Worm (Caenorhabditis elegans) whole organism, young adult: ENCODE data around the gene best-22.

Source experiments
- D2030.7 ChIP-seq: fragments of 200-800 bp; sonication (Bioruptor generic); IDR thresholded peaks from 2 replicates; pipeline ENCODE4 v1.3.6; 2022; ENCODE audit warnings: missing genetic modification reagents, missing genetic modification characterization, missing compliant biosample characterization
- F33H1.4 ChIP-seq: fragments of 200-800 bp; sonication (Bioruptor generic); IDR thresholded peaks from 2 replicates; pipeline ENCODE4 v1.3.6; 2022; ENCODE audit warnings: missing genetic modification reagents, missing genetic modification characterization, missing compliant biosample characterization
- F49E8.2 ChIP-seq: sonication (generic microtip); optimal IDR thresholded peaks from 3 replicates; lab custom pipeline; 2017; ENCODE audit warnings: missing genetic modification characterization, mild to moderate bottlenecking, missing compliant biosample characterization, antibody characterized with exemption, moderate library complexity; ENCODE audit not compliant: insufficient read depth
- F52B5.7 ChIP-seq: sonication (generic microtip); optimal IDR thresholded peaks from 2 replicates; lab custom pipeline; 2016; ENCODE audit warnings: mild to moderate bottlenecking, missing genetic modification characterization, missing compliant biosample characterization
- F55B11.4 ChIP-seq: sonication (generic microtip); optimal IDR thresholded peaks from 2 replicates; lab custom pipeline; 2016; ENCODE audit warnings: missing compliant biosample characterization, missing genetic modification characterization, borderline replicate concordance; ENCODE audit not compliant: insufficient read depth
- F57C9.4 ChIP-seq: sonication (generic microtip); optimal IDR thresholded peaks from 2 replicates; lab custom pipeline; 2017; ENCODE audit warnings: mild to moderate bottlenecking, missing genetic modification characterization, missing compliant biosample characterization
- K11D2.4 ChIP-seq: fragments of 200-800 bp; sonication (Bioruptor generic); IDR thresholded peaks from 2 replicates; pipeline ENCODE4 v1.3.6; 2022; ENCODE audit warnings: missing genetic modification reagents, missing genetic modification characterization, missing compliant biosample characterization
- T07F8.4 ChIP-seq: sonication (generic microtip); optimal IDR thresholded peaks from 2 replicates; lab custom pipeline; 2016; ENCODE audit warnings: mild to moderate bottlenecking, missing genetic modification characterization, moderate library complexity, missing compliant biosample characterization
- Y53G8AR.9 ChIP-seq: fragments of 200-800 bp; sonication (Bioruptor generic); conservative IDR thresholded peaks from 2 replicates; pipeline ENCODE4 v1.3.6; 2022; ENCODE audit warnings: missing genetic modification reagents, missing genetic modification characterization, missing compliant biosample characterization
- Y56A3A.18 ChIP-seq: fragments of 200-800 bp; sonication (Bioruptor generic); IDR thresholded peaks from 2 replicates; pipeline ENCODE4 v1.3.6; 2022; ENCODE audit warnings: missing genetic modification reagents, missing genetic modification characterization, missing compliant biosample characterization
- Y95B8A.8 ChIP-seq: fragments of 200-800 bp; sonication (Bioruptor generic); IDR thresholded peaks from 2 replicates; pipeline ENCODE4 v1.3.6; 2022; ENCODE audit warnings: missing genetic modification reagents, missing genetic modification characterization, missing compliant biosample characterization
- akir-1 ChIP-seq: fragments of 200-800 bp; sonication (Bioruptor generic); optimal IDR thresholded peaks from 2 replicates; lab custom pipeline; 2018; ENCODE audit warnings: mild to moderate bottlenecking, missing genetic modification characterization, moderate library complexity, missing compliant biosample characterization
- aptf-2 ChIP-seq: fragments of 200-800 bp; sonication (Bioruptor generic); conservative IDR thresholded peaks from 2 replicates; pipeline ENCODE4 v1.3.6; 2022; ENCODE audit warnings: missing genetic modification reagents, missing genetic modification characterization, missing compliant biosample characterization
- atf-7 ChIP-seq: sonication (generic microtip); optimal IDR thresholded peaks from 2 replicates; lab custom pipeline; 2017; ENCODE audit warnings: mild to moderate bottlenecking, missing genetic modification characterization, missing compliant biosample characterization
- bed-1 ChIP-seq: fragments of 200-800 bp; sonication (Bioruptor generic); IDR thresholded peaks from 2 replicates; pipeline ENCODE4 v1.3.6; 2022; ENCODE audit warnings: missing genetic modification reagents, missing genetic modification characterization, missing compliant biosample characterization
- cebp-2 ChIP-seq: fragments of 200-800 bp; sonication (Bioruptor generic); IDR thresholded peaks from 2 replicates; pipeline ENCODE4 v1.3.6; 2022; ENCODE audit warnings: missing genetic modification characterization, missing compliant biosample characterization
- ceh-27 ChIP-seq: fragments of 200-800 bp; sonication (Bioruptor generic); optimal IDR thresholded peaks from 2 replicates; lab custom pipeline; 2018; ENCODE audit warnings: mild to moderate bottlenecking, missing genetic modification characterization, moderate library complexity, missing compliant biosample characterization
- ceh-40 ChIP-seq: fragments of 200-800 bp; sonication (Bioruptor generic); IDR thresholded peaks from 2 replicates; pipeline ENCODE4 v1.3.6; 2022; ENCODE audit warnings: missing genetic modification characterization, missing compliant biosample characterization
- ceh-79 ChIP-seq: sonication (generic microtip); optimal IDR thresholded peaks from 2 replicates; lab custom pipeline; 2017; ENCODE audit warnings: mild to moderate bottlenecking, missing genetic modification characterization, missing compliant biosample characterization
- ceh-91 ChIP-seq: fragments of 200-800 bp; sonication (Bioruptor generic); IDR thresholded peaks from 2 replicates; pipeline ENCODE4 v1.3.6; 2022; ENCODE audit warnings: missing genetic modification reagents, missing genetic modification characterization, missing compliant biosample characterization
- chd-7 ChIP-seq: sonication (generic microtip); optimal IDR thresholded peaks from 2 replicates; lab custom pipeline; 2016; ENCODE audit warnings: mild to moderate bottlenecking, missing genetic modification characterization, moderate library complexity, missing compliant biosample characterization
- die-1 ChIP-seq: sonication (generic microtip); optimal IDR thresholded peaks from 2 replicates; lab custom pipeline; 2016; ENCODE audit warnings: missing genotype, mild to moderate bottlenecking, missing genetic modification characterization, missing compliant biosample characterization
- dox-1 ChIP-seq: fragments of 200-800 bp; sonication (Bioruptor generic); IDR thresholded peaks from 2 replicates; pipeline ENCODE4 v1.3.6; 2022; ENCODE audit warnings: missing genetic modification reagents, missing genetic modification characterization, missing compliant biosample characterization
- dpl-1 ChIP-seq: fragments of 150-350 bp; optimal IDR thresholded peaks from 2 replicates; lab custom pipeline; 2014; ENCODE audit warnings: missing biosample characterization, missing genetic modification reagents, missing genetic modification characterization
- ekl-4 ChIP-seq: fragments of 200-800 bp; sonication (Bioruptor generic); IDR thresholded peaks from 2 replicates; pipeline ENCODE4 v1.3.6; 2022; ENCODE audit warnings: missing genetic modification reagents, missing genetic modification characterization, missing compliant biosample characterization
- ets-4 ChIP-seq: fragments of 200-800 bp; sonication (Bioruptor generic); optimal IDR thresholded peaks from 2 replicates; lab custom pipeline; 2018; ENCODE audit warnings: mild to moderate bottlenecking, missing genetic modification characterization, missing compliant biosample characterization
- gei-17 ChIP-seq: fragments of 200-800 bp; sonication (Bioruptor generic); optimal IDR thresholded peaks from 2 replicates; lab custom pipeline; 2018; ENCODE audit warnings: mild to moderate bottlenecking, missing genetic modification characterization, missing compliant biosample characterization
- hmg-20 ChIP-seq: fragments of 200-800 bp; sonication (Bioruptor generic); IDR thresholded peaks from 2 replicates; pipeline ENCODE4 v1.3.6; 2022; ENCODE audit warnings: missing genetic modification reagents, missing genetic modification characterization, missing compliant biosample characterization
- hsf-1 ChIP-seq: fragments of 200-800 bp; sonication (Bioruptor generic); IDR thresholded peaks from 2 replicates; pipeline ENCODE4 v1.3.6; 2022; ENCODE audit warnings: missing genetic modification reagents, missing genetic modification characterization, missing compliant biosample characterization
- madf-3 ChIP-seq: fragments of 200-800 bp; sonication (Bioruptor generic); IDR thresholded peaks from 2 replicates; pipeline ENCODE4 v1.3.6; 2022; ENCODE audit warnings: missing genetic modification reagents, missing genetic modification characterization, missing compliant biosample characterization
- madf-6 ChIP-seq: fragments of 200-800 bp; sonication (Bioruptor generic); IDR thresholded peaks from 2 replicates; pipeline ENCODE4 v1.3.6; 2022; ENCODE audit warnings: missing genetic modification reagents, missing genetic modification characterization, missing compliant biosample characterization
- mcd-1 ChIP-seq: fragments of 200-800 bp; sonication (Bioruptor generic); IDR thresholded peaks from 2 replicates; pipeline ENCODE4 v1.3.6; 2022; ENCODE audit warnings: missing genetic modification reagents, missing genetic modification characterization, missing compliant biosample characterization
- mel-28 ChIP-seq: sonication (generic microtip); optimal IDR thresholded peaks from 2 replicates; lab custom pipeline; 2016; ENCODE audit warnings: borderline replicate concordance, mild to moderate bottlenecking, missing genetic modification characterization, missing compliant biosample characterization
- nfyb-1 ChIP-seq: fragments of 200-800 bp; sonication (Bioruptor generic); IDR thresholded peaks from 2 replicates; pipeline ENCODE4 v1.3.6; 2022; ENCODE audit warnings: missing genetic modification reagents, missing genetic modification characterization, missing compliant biosample characterization
- nhr-120 ChIP-seq: fragments of 200-800 bp; sonication (Bioruptor generic); IDR thresholded peaks from 2 replicates; pipeline ENCODE4 v1.3.6; 2022; ENCODE audit warnings: missing genetic modification characterization, missing compliant biosample characterization
- nhr-80 ChIP-seq: sonication (generic microtip); optimal IDR thresholded peaks from 2 replicates; lab custom pipeline; 2016; ENCODE audit warnings: missing genetic modification characterization, missing compliant biosample characterization
- nhr-90 ChIP-seq: sonication (generic microtip); optimal IDR thresholded peaks from 2 replicates; lab custom pipeline; 2016; ENCODE audit warnings: missing genotype, mild to moderate bottlenecking, missing genetic modification characterization, missing compliant biosample characterization
- pha-4 ChIP-seq: fragments of 150-350 bp; sonication (generic microtip); optimal IDR thresholded peaks from 2 replicates; lab custom pipeline; 2014; ENCODE audit warnings: missing biosample characterization, missing genetic modification reagents, missing genetic modification characterization
- rec-8 ChIP-seq, 2 experiments: sonication (generic microtip); optimal IDR thresholded peaks; 2 replicates each; lab custom pipeline; 2016; ENCODE audit warnings: mild to moderate bottlenecking in 2 of 2, missing genetic modification characterization in 2 of 2, missing genetic modification reagents in 2 of 2, missing genotype in 2 of 2, missing biosample characterization in 1 of 2, missing compliant biosample characterization in 1 of 2, moderate library complexity in 1 of 2
- sdz-38 ChIP-seq: sonication (generic microtip); optimal IDR thresholded peaks from 2 replicates; lab custom pipeline; 2016; ENCODE audit warnings: missing genotype, missing genetic modification characterization, missing compliant biosample characterization
- snpc-1.3 ChIP-seq: sonication (generic microtip); optimal IDR thresholded peaks from 2 replicates; lab custom pipeline; 2017; ENCODE audit warnings: missing genetic modification characterization, mild to moderate bottlenecking, missing compliant biosample characterization, antibody characterized with exemption, moderate library complexity, missing genotype, missing genetic modification reagents; ENCODE audit not compliant: insufficient read depth
- snpc-4 ChIP-seq, 5 experiments: fragments of 150-350 bp in 1 of 5; sonication (generic microtip) in 4 of 5; optimal IDR thresholded peaks; 2 replicates each; lab custom pipeline; 2014 to 2018; ENCODE audit warnings: missing genetic modification characterization in 5 of 5, missing biosample characterization in 3 of 5, antibody characterized with exemption in 2 of 5, mild to moderate bottlenecking in 2 of 5, missing compliant biosample characterization in 2 of 5, missing genotype in 2 of 5, moderate library complexity in 2 of 5, missing genetic modification reagents in 1 of 5
- tbx-9 ChIP-seq: sonication (generic microtip); optimal IDR thresholded peaks from 2 replicates; lab custom pipeline; 2016; ENCODE audit warnings: borderline replicate concordance, missing genetic modification characterization, inconsistent platforms, missing compliant biosample characterization
- tlf-1 ChIP-seq: fragments of 200-800 bp; sonication (Bioruptor generic); optimal IDR thresholded peaks from 2 replicates; lab custom pipeline; 2018; ENCODE audit warnings: mild to moderate bottlenecking, missing genetic modification characterization, missing compliant biosample characterization
- xnd-1 ChIP-seq: sonication (generic microtip); optimal IDR thresholded peaks from 2 replicates; lab custom pipeline; 2016; ENCODE audit warnings: missing genotype, missing genetic modification reagents, missing genetic modification characterization, missing compliant biosample characterization
- ztf-6 ChIP-seq: fragments of 200-800 bp; sonication (Bioruptor generic); IDR thresholded peaks from 2 replicates; pipeline ENCODE4 v1.3.6; 2022; ENCODE audit warnings: missing genetic modification reagents, missing genetic modification characterization, missing compliant biosample characterization

best-22 gene

ce11 chrIV:12391003-12391637, 41.4 kb downstream of the best-22 start, which contains the start of the genes rps-23 and dpm-3 (continued):
- TF ChIP-seq nhr-120 (GFP tag; lab: Robert Waterston, UW) (0 out of 2 replicates have a peak, but pooled peaks have one; percentile 62), D2030.7 (peak; percentile 95), snpc-4 (GFP tag; optimal IDR thresholded peaks at IDR 0.05; lab: Kevin White, UChicago) (peak; percentile 50), snpc-4 (tag; optimal IDR thresholded peaks at IDR 0.05; lab: Kevin White, UChicago) (peak; percentile 65 to 82 (median 76)), nhr-80 (tag; lab: Kevin White, UChicago) (peak; percentile 83), cebp-2 (GFP tag; lab: Robert Waterston, UW) (peak; percentile 91; the same call in 1 of the 2 replicates), die-1 (tag; lab: Kevin White, UChicago) (no peak), Y56A3A.18 (GFP tag; lab: Robert Waterston, UW) (peak; percentile 84), F55B11.4 (tag; lab: Kevin White, UChicago) (no peak), mel-28 (tag; lab: Kevin White, UChicago) (peak; percentile 14), ets-4 (GFP tag; lab: Kevin White, UChicago) (no peak), akir-1 (no peak), ceh-40 (GFP tag; lab: Robert Waterston, UW) (peak; percentile 86), hsf-1 (GFP tag; lab: Robert Waterston, UW) (peak; percentile 76), ekl-4 (GFP tag; lab: Robert Waterston, UW) (peak; percentile 95), gei-17 (peak; percentile 34), dpl-1 (GFP tag; lab: Kevin White, UChicago) (peak; percentile 46), ceh-91 (GFP tag; lab: Robert Waterston, UW) (peak; percentile 95), ztf-6 (GFP tag; lab: Robert Waterston, UW) (peak; percentile 87), madf-3 (peak; percentile 95), K11D2.4 (GFP tag; lab: Robert Waterston, UW) (peak; percentile 88), ceh-27 (GFP tag; lab: Kevin White, UChicago) (peak; percentile 97), hmg-20 (GFP tag; lab: Robert Waterston, UW) (0 out of 2 replicates have a peak, but pooled peaks have one; percentile 59), tlf-1 (GFP tag; lab: Kevin White, UChicago) (peak; percentile 95), F49E8.2 (tag; lab: Kevin White, UChicago) (peak; percentile 87), bed-1 (0 out of 2 replicates have a peak, but pooled peaks have one; percentile 19), ceh-79 (tag; lab: Kevin White, UChicago) (no peak), sdz-38 (tag; lab: Kevin White, UChicago) (no peak), F57C9.4 (no peak), F52B5.7 (peak; percentile 71), Y53G8AR.9 (peak; percentile 77), Y95B8A.8 (GFP tag; lab: Robert Waterston, UW) (peak; percentile 94), tbx-9 (no peak), atf-7 (tag; lab: Kevin White, UChicago) (peak; percentile 56), nhr-90 (tag; lab: Kevin White, UChicago) (no peak), mcd-1 (GFP tag; lab: Robert Waterston, UW) (peak; percentile 92), T07F8.4 (peak; percentile 80), pha-4 (tag; lab: Kevin White, UChicago) (peak; percentile 93), nfyb-1 (GFP tag; lab: Robert Waterston, UW) (peak; percentile 91), rec-8 (tag; optimal IDR thresholded peaks at IDR 0.05; lab: Kevin White, UChicago) (peak; percentile 68 to 85), snpc-1.3 (tag; lab: Kevin White, UChicago) (peak; percentile 94), xnd-1 (tag; lab: Kevin White, UChicago) (peak; percentile 68), F33H1.4 (peak; percentile 98), chd-7 (tag; lab: Kevin White, UChicago) (peak; percentile 33), madf-6 (GFP tag; lab: Robert Waterston, UW) (peak; percentile 95), aptf-2 (GFP tag; lab: Robert Waterston, UW) (peak; percentile 93), dox-1 (GFP tag; lab: Robert Waterston, UW) (peak; percentile 97)
